Worm (Caenorhabditis elegans): ENCODE data around the gene unc-84.

DNA sequence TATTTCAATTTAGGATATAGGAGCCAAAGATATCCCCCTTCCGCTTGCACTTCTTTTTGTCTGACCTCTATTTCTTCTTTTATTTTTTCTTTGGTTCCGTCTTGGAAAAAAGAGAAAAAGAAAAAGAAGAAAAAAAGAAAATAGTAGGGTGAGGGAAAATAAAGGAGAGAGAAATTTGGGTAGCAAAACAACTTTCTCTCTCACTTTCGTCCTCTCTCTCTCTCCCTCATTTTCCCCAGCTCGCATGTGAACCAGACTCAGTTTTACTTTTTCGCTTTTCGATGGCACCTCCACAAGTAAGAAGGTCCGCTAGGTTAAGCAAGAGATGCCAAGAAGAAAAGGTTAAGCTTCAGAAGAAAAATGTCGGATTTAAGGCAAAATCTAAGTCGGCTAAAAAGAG, 41.8 kb upstream of the unc-84 start:
- TF ChIP-seq ekl-4 (GFP tag; IDR thresholded peaks at IDR 0.05) (no peak), pha-4 (tag; optimal IDR thresholded peaks at IDR 0.05) (no peak), snpc-3.4 (tag; optimal IDR thresholded peaks at IDR 0.05) (no peak), C06A6.2 (GFP tag; conservative IDR thresholded peaks at IDR 0.05) (no peak), lin-40 (tag; optimal IDR thresholded peaks at IDR 0.05) (no peak), hlh-12 (tag; optimal IDR thresholded peaks at IDR 0.05) (no peak)
